Worm (Caenorhabditis elegans) whole organism, L2 larva: Measurements from ENCODE around the gene gst-13.

ENCODE experiments used
- C34F6.9 ChIP-seq: fragments of 150-350 bp; optimal IDR thresholded peaks from 2 replicates; lab custom pipeline; 2014; ENCODE audit warnings: missing biosample characterization, missing genetic modification characterization
- F13H6.1 ChIP-seq: sonication (generic microtip); optimal IDR thresholded peaks from 2 replicates; lab custom pipeline; 2016; ENCODE audit warnings: missing genetic modification characterization, missing compliant biosample characterization
- R02D3.7 ChIP-seq: fragments of 150-350 bp; optimal IDR thresholded peaks from 2 replicates; lab custom pipeline; 2014; ENCODE audit warnings: missing biosample characterization, missing genetic modification characterization
- ZK546.5 ChIP-seq: sonication (generic microtip); optimal IDR thresholded peaks from 2 replicates; lab custom pipeline; 2017; ENCODE audit warnings: missing biosample characterization, missing genetic modification characterization
- alr-1 ChIP-seq: fragments of 150-350 bp; optimal IDR thresholded peaks from 2 replicates; lab custom pipeline; 2014; ENCODE audit warnings: missing biosample characterization, missing genetic modification characterization
- ama-1 ChIP-seq: fragments of 150-350 bp; optimal IDR thresholded peaks from 2 replicates; lab custom pipeline; 2018; ENCODE audit warnings: inconsistent platforms
- blmp-1 ChIP-seq: sonication (generic microtip); optimal IDR thresholded peaks from 2 replicates; lab custom pipeline; 2017; ENCODE audit warnings: missing genetic modification characterization, mild to moderate bottlenecking, missing compliant biosample characterization, antibody characterized with exemption, moderate library complexity; ENCODE audit not compliant: insufficient read depth
- ceh-16 ChIP-seq: fragments of 150-350 bp; optimal IDR thresholded peaks from 2 replicates; lab custom pipeline; 2014; ENCODE audit warnings: missing biosample characterization, missing genetic modification characterization
- crh-2 ChIP-seq: sonication (generic microtip); optimal IDR thresholded peaks from 2 replicates; lab custom pipeline; 2017; ENCODE audit warnings: missing biosample characterization, missing genetic modification characterization
- egl-27 ChIP-seq: sonication (generic microtip); optimal IDR thresholded peaks from 3 replicates; lab custom pipeline; 2017; ENCODE audit warnings: missing biosample characterization, missing genetic modification reagents, missing genetic modification characterization
- elt-3 ChIP-seq: sonication (generic microtip); optimal IDR thresholded peaks from 2 replicates; lab custom pipeline; 2017; ENCODE audit warnings: missing biosample characterization, missing genetic modification characterization
- fos-1 ChIP-seq: fragments of 150-350 bp; optimal IDR thresholded peaks from 2 replicates; lab custom pipeline; 2014; ENCODE audit warnings: missing biosample characterization, missing genetic modification characterization
- lin-11 ChIP-seq: fragments of 150-350 bp; sonication (generic microtip); optimal IDR thresholded peaks from 2 replicates; lab custom pipeline; 2014; ENCODE audit warnings: missing biosample characterization, missing genetic modification characterization, inconsistent platforms, mixed read lengths
- lsy-2 ChIP-seq, 2 experiments: fragments of 150-350 bp in 1 of 2; sonication (generic microtip) in 1 of 2; optimal IDR thresholded peaks; 2 replicates each; lab custom pipeline; 2014 to 2017; ENCODE audit warnings: missing biosample characterization in 2 of 2, missing genetic modification characterization in 2 of 2
- mab-5 ChIP-seq: fragments of 150-350 bp; optimal IDR thresholded peaks from 2 replicates; lab custom pipeline; 2014; ENCODE audit warnings: missing biosample characterization, missing genetic modification characterization
- mbf-1 ChIP-seq: sonication (generic microtip); optimal IDR thresholded peaks from 2 replicates; lab custom pipeline; 2017; ENCODE audit warnings: missing biosample characterization, missing genetic modification characterization
- mdl-1 ChIP-seq, 2 experiments: fragments of 150-350 bp in 1 of 2; sonication (generic microtip) in 1 of 2; optimal IDR thresholded peaks; 2 replicates each; lab custom pipeline; 2017; ENCODE audit warnings: missing biosample characterization in 2 of 2, missing genetic modification characterization in 2 of 2
- nhr-11 ChIP-seq: fragments of 150-350 bp; optimal IDR thresholded peaks from 2 replicates; lab custom pipeline; 2014; ENCODE audit warnings: missing biosample characterization, missing genetic modification characterization
- nhr-12 ChIP-seq: fragments of 150-350 bp; optimal IDR thresholded peaks from 2 replicates; lab custom pipeline; 2014; ENCODE audit warnings: missing biosample characterization, missing genetic modification characterization
- nhr-129 ChIP-seq: fragments of 150-350 bp; optimal IDR thresholded peaks from 2 replicates; lab custom pipeline; 2014; ENCODE audit warnings: missing biosample characterization, missing genetic modification characterization
- nhr-21 ChIP-seq: fragments of 150-350 bp; optimal IDR thresholded peaks from 2 replicates; lab custom pipeline; 2014; ENCODE audit warnings: missing biosample characterization, missing genetic modification characterization
- nhr-237 ChIP-seq: fragments of 150-350 bp; optimal IDR thresholded peaks from 2 replicates; lab custom pipeline; 2014; ENCODE audit warnings: missing biosample characterization, missing genetic modification characterization
- nhr-25 ChIP-seq: fragments of 150-350 bp; sonication (generic microtip); optimal IDR thresholded peaks from 3 replicates; lab custom pipeline; 2014; ENCODE audit warnings: missing biosample characterization, missing genetic modification characterization
- peb-1 ChIP-seq: fragments of 150-350 bp; optimal IDR thresholded peaks from 2 replicates; lab custom pipeline; 2014; ENCODE audit warnings: missing biosample characterization, missing genetic modification characterization
- sem-4 ChIP-seq: fragments of 150-350 bp; optimal IDR thresholded peaks from 2 replicates; lab custom pipeline; 2014; ENCODE audit warnings: missing biosample characterization, missing genetic modification reagents, missing genetic modification characterization
- skn-1 ChIP-seq: sonication (generic microtip); optimal IDR thresholded peaks from 2 replicates; lab custom pipeline; 2017; ENCODE audit warnings: missing biosample characterization, missing genetic modification characterization
- sma-3 ChIP-seq: sonication (generic microtip); optimal IDR thresholded peaks from 2 replicates; lab custom pipeline; 2016; ENCODE audit warnings: missing genetic modification reagents, missing genetic modification characterization, missing compliant biosample characterization
- sma-9 ChIP-seq, 2 experiments: fragments of 150-350 bp in 1 of 2; sonication (generic microtip) in 1 of 2; optimal IDR thresholded peaks; 2 replicates each; lab custom pipeline; 2014 to 2016; ENCODE audit warnings: missing genetic modification characterization in 2 of 2, mild to moderate bottlenecking in 1 of 2, missing biosample characterization in 1 of 2, missing compliant biosample characterization in 1 of 2, missing genetic modification reagents in 1 of 2, moderate library complexity in 1 of 2
- snpc-4 ChIP-seq: fragments of 150-350 bp; optimal IDR thresholded peaks from 2 replicates; lab custom pipeline; 2014; ENCODE audit warnings: missing biosample characterization, missing genetic modification characterization
- unc-55 ChIP-seq: fragments of 150-350 bp; sonication (generic microtip); optimal IDR thresholded peaks from 3 replicates; lab custom pipeline; 2014; ENCODE audit warnings: missing biosample characterization, missing genetic modification reagents, missing genetic modification characterization
- unc-62 ChIP-seq: fragments of 150-350 bp; optimal IDR thresholded peaks from 2 replicates; lab custom pipeline; 2014; ENCODE audit warnings: missing biosample characterization, missing genetic modification reagents, missing genetic modification characterization
- ztf-1 ChIP-seq: fragments of 200-800 bp; sonication (Bioruptor generic); conservative IDR thresholded peaks from 2 replicates; pipeline ENCODE4 v1.3.6; 2022; ENCODE audit warnings: missing genetic modification characterization, missing compliant biosample characterization
- ztf-4 ChIP-seq: fragments of 150-350 bp; optimal IDR thresholded peaks from 2 replicates; lab custom pipeline; 2014; ENCODE audit warnings: missing biosample characterization, missing genetic modification characterization

The gst-13 gene

ce11 chrII:9260026-9260425 lies 28.8 kb downstream of the gst-13 start:
- TF ChIP-seq lin-11 (tag; lab: Kevin White, UChicago), result no peak
- peak; percentile 36 for TF ChIP-seq blmp-1 (tag; lab: Kevin White, UChicago)
- TF ChIP-seq snpc-4 (tag; lab: Kevin White, UChicago), result no peak
- TF ChIP-seq nhr-11, result no peak
- no peak for TF ChIP-seq unc-62
- TF ChIP-seq sma-9 (GFP tag; optimal IDR thresholded peaks at IDR 0.05; lab: Kevin White, UChicago), result peak; percentile 16
- TF ChIP-seq sma-9 (tag; optimal IDR thresholded peaks at IDR 0.05; lab: Kevin White, UChicago), result no peak
- peak; percentile 51 for TF ChIP-seq nhr-129 (tag; lab: Kevin White, UChicago)
- TF ChIP-seq nhr-25, result peak; percentile 28
- no peak for TF ChIP-seq nhr-12
- no peak for TF ChIP-seq peb-1 (tag; lab: Kevin White, UChicago)
- TF ChIP-seq C34F6.9 (tag; lab: Kevin White, UChicago), result peak; percentile 1
- TF ChIP-seq, all 48 proteins: peak for 5

- no peak for TF ChIP-seq mab-5 (tag; lab: Kevin White, UChicago)
- no peak for TF ChIP-seq ztf-4 (tag; lab: Kevin White, UChicago)
- TF ChIP-seq ZK546.5 (tag; lab: Kevin White, UChicago), result no peak
- TF ChIP-seq egl-27, result no peak
- no peak for TF ChIP-seq ama-1 (lab: Kevin White, UChicago)
- no peak for TF ChIP-seq elt-3 (tag; lab: Kevin White, UChicago)
- TF ChIP-seq mdl-1 (tag; optimal IDR thresholded peaks at IDR 0.05; lab: Kevin White, UChicago), result no peak
- TF ChIP-seq sma-9 (GFP tag; optimal IDR thresholded peaks at IDR 0.05; lab: Kevin White, UChicago), result no peak
- no peak for TF ChIP-seq sma-9 (tag; optimal IDR thresholded peaks at IDR 0.05; lab: Kevin White, UChicago)
- TF ChIP-seq crh-2 (tag; lab: Kevin White, UChicago), result no peak
- TF ChIP-seq unc-55 (GFP tag; lab: Kevin White, UChicago), result no peak
- no peak for TF ChIP-seq sem-4 (tag; lab: Kevin White, UChicago)
- TF ChIP-seq sma-3, result no peak
- TF ChIP-seq ceh-16 (tag; lab: Kevin White, UChicago), result no peak
- no peak for TF ChIP-seq mbf-1 (tag; lab: Kevin White, UChicago)
- TF ChIP-seq alr-1, result no peak
- no peak for TF ChIP-seq blmp-1 (tag; lab: Kevin White, UChicago)
- no peak for TF ChIP-seq lsy-2 (tag; optimal IDR thresholded peaks at IDR 0.05; lab: Kevin White, UChicago)
- no peak for TF ChIP-seq nhr-12
- TF ChIP-seq, all 48 proteins: peak for 0
These were observed 30.1 kb downstream of the gst-13 start for ce11 chrII:9261403-9261802.

ce11 chrII:9261931-9262562 lies 30.8 kb downstream of the gst-13 start, which contains the start of gene aqp-2:
aqp-2 (minus strand) TSS chrII:9261981.
- no peak for TF ChIP-seq ztf-1 (GFP tag; lab: Robert Waterston, UW)
- TF ChIP-seq nhr-12, result no peak
- TF ChIP-seq elt-3 (tag; lab: Kevin White, UChicago), result no peak
- no peak for TF ChIP-seq nhr-21 (tag; lab: Kevin White, UChicago)
- TF ChIP-seq ceh-16 (tag; lab: Kevin White, UChicago), result no peak
- TF ChIP-seq fos-1, result peak; percentile 2
- peak in 1 of 2 experiments; percentile 36 for TF ChIP-seq lsy-2 (tag; optimal IDR thresholded peaks at IDR 0.05; lab: Kevin White, UChicago)
- TF ChIP-seq R02D3.7 (tag; lab: Kevin White, UChicago), result no peak
- TF ChIP-seq F13H6.1 (tag; lab: Kevin White, UChicago), result peak; percentile 68
- TF ChIP-seq nhr-237 (tag; lab: Kevin White, UChicago), result no peak
- no peak for TF ChIP-seq nhr-11
- TF ChIP-seq nhr-129 (tag; lab: Kevin White, UChicago), result peak; percentile 53
- TF ChIP-seq sma-9 (GFP tag; optimal IDR thresholded peaks at IDR 0.05; lab: Kevin White, UChicago), result peak; percentile 82
- no peak for TF ChIP-seq sma-9 (tag; optimal IDR thresholded peaks at IDR 0.05; lab: Kevin White, UChicago)
- peak; percentile 17 for TF ChIP-seq C34F6.9 (tag; lab: Kevin White, UChicago)
- no peak for TF ChIP-seq skn-1 (tag; lab: Kevin White, UChicago)
- peak; percentile 31 for TF ChIP-seq nhr-25
- TF ChIP-seq ama-1 (lab: Kevin White, UChicago), result peak; percentile 17

- TF ChIP-seq elt-3 (tag; lab: Kevin White, UChicago), result no peak
These were observed 31.7 kb downstream of the gst-13 start for ce11 chrII:9262845-9263402.
